Fruit fly (Drosophila melanogaster) Kc167 (cell line): ENCODE measurements around the gene neo.

Experiments used
- Myc ChIP-seq: fragments of >200 bp; optimal IDR thresholded peaks from 2 replicates; lab custom pipeline; 2017; ENCODE audit warnings: missing external identifiers
- Sin3A ChIP-seq: fragments of >200 bp; optimal IDR thresholded peaks from 2 replicates; lab custom pipeline; 2018; ENCODE audit warnings: missing external identifiers
- h ChIP-seq: fragments of >200 bp; optimal IDR thresholded peaks from 3 replicates; lab custom pipeline; 2018; ENCODE audit warnings: missing external identifiers

DNA sequence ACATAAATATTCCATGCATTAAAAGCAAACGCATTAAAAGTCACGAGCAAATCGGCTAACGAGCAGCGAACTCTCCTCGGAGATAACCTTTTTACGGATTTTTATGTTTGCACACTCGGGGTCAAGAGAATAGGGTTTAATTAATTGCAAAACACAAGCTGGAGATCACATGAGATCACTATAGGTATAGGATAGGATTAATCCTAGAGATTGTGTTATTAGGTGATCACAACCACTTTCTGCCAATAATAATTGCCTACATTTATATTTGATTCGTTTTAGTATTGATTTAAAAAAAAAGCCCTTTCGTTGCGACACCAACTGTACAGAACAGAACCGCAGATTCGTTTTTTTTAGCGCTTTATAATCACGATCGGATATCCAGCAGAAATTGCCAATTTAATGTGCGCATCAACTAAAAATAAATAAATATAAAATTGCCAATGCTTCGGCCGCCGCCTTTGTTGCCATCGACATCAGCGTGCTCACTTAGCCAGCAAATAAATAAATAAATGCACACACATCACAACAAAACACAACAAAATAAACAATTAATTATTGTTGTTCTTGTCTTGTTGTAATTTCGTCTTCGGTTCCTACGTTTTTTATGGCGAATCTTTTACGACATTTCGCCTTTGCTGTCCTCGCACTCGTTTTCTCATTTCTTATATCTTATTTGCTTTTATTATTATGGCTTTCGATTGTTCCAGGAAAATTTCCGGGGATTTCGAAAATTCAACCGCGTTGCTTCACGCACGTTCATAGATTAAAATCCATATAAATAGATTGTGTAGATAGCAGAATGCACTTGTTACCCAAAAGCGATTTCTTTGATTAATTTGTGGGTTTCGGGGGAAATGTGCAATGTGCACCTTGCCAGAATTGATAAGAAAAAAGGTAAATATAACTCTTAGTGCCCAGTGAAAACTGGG is 42.9 kb upstream of the neo start:
- TF ChIP-seq Sin3A (lab: Kevin White, UChicago) (no peak), h (lab: Kevin White, UChicago) (no peak), Myc (no peak)
